Fruit fly (Drosophila melanogaster) whole organism: Measurements from ENCODE around the gene LManV.

ENCODE experiments used
- CG8478 ChIP-seq: fragments of >200 bp; optimal IDR thresholded peaks from 2 replicates; lab custom pipeline; 2018; ENCODE audit warnings: inconsistent platforms
- Dll ChIP-seq: fragments of >200 bp; optimal IDR thresholded peaks from 2 replicates; lab custom pipeline; 2017
- EcR ChIP-seq, 2 experiments: fragments of >200 bp; optimal IDR thresholded peaks; 2 replicates each; lab custom pipeline; 2017; ENCODE audit warnings: missing biosample characterization in 2 of 2, missing genetic modification characterization in 2 of 2, missing genetic modification reagents in 2 of 2
- pan ChIP-seq: fragments of >200 bp; optimal IDR thresholded peaks from 2 replicates; lab custom pipeline; 2017
- psq ChIP-seq: fragments of >200 bp; optimal IDR thresholded peaks from 2 replicates; lab custom pipeline; 2017
- usp ChIP-seq: fragments of >200 bp; optimal IDR thresholded peaks from 2 replicates; lab custom pipeline; 2017; ENCODE audit warnings: missing biosample characterization, missing genetic modification characterization, mixed read lengths

- TF ChIP-seq CG8478 (lab: Kevin White, UChicago) (no peak), usp (no peak), EcR (GFP tag; optimal IDR thresholded peaks at IDR 0.05; lab: Kevin White, UChicago) (no peak), psq (lab: Kevin White, UChicago) (no peak), Dll (lab: Kevin White, UChicago) (no peak), pan (lab: Kevin White, UChicago) (no peak)
Observed at dm6 chr2L:8768660-8769138, 7.4 kb downstream of the LManV start, which contains the start of gene LManIII.
